Worm (Caenorhabditis elegans): ENCODE data around the gene nhr-232.
A peak's percentile ranks its signal among the peaks of the same experiment; 100 is the strongest.

nhr-232 gene

ce11 chrV:10222007-10222406 is 34.0 kb upstream of the nhr-232 start, which contains the start of gene C12D8.20:
Gene C12D8.20, plus strand, starts transcription at chrV:10222307.
- TF ChIP-seq egl-43 (GFP tag; IDR thresholded peaks at IDR 0.05), result no peak

DNA sequence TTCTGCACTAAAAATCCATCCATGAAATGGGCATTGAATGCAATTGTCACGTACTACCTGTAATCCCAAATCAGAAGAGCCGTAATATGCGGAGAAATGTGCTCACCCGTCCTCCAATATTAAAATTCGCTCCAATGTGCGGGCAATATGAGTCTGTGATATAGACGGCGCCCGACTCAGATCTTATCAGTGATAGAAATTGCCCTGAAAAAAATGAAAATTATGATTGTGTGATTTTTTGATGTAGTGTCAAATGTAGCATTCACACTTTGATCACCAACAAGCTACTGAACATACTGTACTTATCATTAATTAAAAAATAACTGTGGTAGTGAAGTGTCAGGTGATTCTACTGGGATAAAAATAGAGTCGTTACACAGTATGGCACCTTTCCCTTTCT is 31.4 kb upstream of the nhr-232 start:
- TF ChIP-seq hmg-1.1 (GFP tag; IDR thresholded peaks at IDR 0.05) (no peak), lir-3 (tag; optimal IDR thresholded peaks at IDR 0.05) (no peak), nhr-28 (tag; optimal IDR thresholded peaks at IDR 0.05) (peak; percentile 76), ceh-44 (GFP tag; IDR thresholded peaks at IDR 0.05) (no peak), zip-11 (GFP tag; IDR thresholded peaks at IDR 0.05) (no peak), saeg-2 (GFP tag; IDR thresholded peaks at IDR 0.05) (no peak), ceh-32 (tag; optimal IDR thresholded peaks at IDR 0.05; ENCODE audit: poor library complexity) (no peak), aha-1 (tag) (no peak), ama-1 (optimal IDR thresholded peaks at IDR 0.05) (no peak), fkh-10 (GFP tag; optimal IDR thresholded peaks at IDR 0.05) (no peak), ztf-11 (tag; optimal IDR thresholded peaks at IDR 0.05) (no peak), nhr-6 (tag; optimal IDR thresholded peaks at IDR 0.05) (no peak), daf-8 (GFP tag; IDR thresholded peaks at IDR 0.05) (no peak), pqm-1 (tag; optimal IDR thresholded peaks at IDR 0.05) (peak; percentile 73), dmd-9 (GFP tag; IDR thresholded peaks at IDR 0.05) (no peak), lin-13 (GFP tag; optimal IDR thresholded peaks at IDR 0.05) (no peak)

DNA sequence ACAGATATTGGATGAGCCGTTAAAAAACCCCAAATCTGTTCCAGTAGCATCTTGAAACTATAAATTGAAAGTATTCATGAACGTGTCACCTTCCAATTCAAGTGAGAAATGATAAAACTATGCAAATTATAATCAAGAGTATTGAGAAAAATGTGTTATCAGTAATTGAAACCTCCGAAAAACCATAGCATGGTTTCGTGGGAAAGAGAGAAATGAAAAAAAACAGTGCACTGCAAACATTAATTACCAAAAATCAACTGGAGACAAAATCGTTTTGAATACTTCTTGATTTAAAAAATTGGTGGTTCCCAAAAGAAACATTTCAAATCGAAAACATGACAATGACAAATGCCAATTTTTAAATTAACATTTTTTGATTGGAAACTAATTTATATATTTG is 30.4 kb upstream of the nhr-232 start, which contains the start of gene daf-36:
daf-36 (minus strand) TSS at position 101 of the 400 bp plus-strand sequence.
- TF ChIP-seq nhr-28 (tag; optimal IDR thresholded peaks at IDR 0.05), result peak; percentile 39
- TF ChIP-seq ceh-32 (tag; optimal IDR thresholded peaks at IDR 0.05; ENCODE audit: poor library complexity), result no peak

DNA sequence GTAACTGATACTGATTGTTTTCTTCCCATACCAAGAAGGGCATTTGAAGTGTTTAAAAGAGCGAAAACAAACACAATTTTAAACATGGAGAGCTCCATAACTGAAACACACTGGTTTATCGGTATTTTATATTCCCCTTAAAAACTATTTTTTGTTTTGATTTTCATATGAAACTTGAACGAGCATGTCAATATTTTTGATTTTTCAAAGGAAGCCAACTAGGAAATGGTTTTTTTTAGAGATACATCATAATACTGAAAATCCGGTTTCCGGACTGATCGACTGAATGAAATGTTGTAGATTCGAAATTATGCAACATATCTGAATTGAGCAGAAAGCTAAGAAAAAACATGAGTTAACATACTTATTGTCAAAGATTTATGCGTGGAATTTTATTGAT is 28.6 kb upstream of the nhr-232 start, which contains the start of gene ttr-19:
ttr-19 (minus strand) TSS at position 101 of the 400 bp plus-strand sequence.
- TF ChIP-seq nhr-11 (tag; optimal IDR thresholded peaks at IDR 0.05), result no peak

DNA sequence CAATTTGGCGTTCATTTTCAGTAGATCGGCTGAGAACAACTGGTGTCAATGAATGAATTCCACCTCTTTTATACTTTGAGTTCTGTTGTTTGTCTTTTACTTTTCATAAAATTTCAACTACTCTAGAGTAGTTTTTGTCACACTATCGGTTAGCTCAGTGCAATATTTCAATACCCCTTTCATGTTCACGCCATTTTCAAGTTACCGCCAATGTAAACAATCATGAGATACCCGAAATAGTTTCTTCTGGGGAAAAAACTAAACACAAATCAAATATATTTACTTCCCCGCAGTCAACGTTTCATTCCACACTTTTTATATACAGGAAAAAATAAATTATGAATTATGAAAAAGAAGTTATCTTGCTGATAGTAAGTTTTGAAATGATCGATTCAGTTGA is 27.6 kb upstream of the nhr-232 start, which contains the start of gene fipr-4:
fipr-4 (minus strand) TSS at position 101 of the 400 bp plus-strand sequence.
- no peak for TF ChIP-seq zip-11 (GFP tag; IDR thresholded peaks at IDR 0.05)
- TF ChIP-seq nhr-10 (tag; optimal IDR thresholded peaks at IDR 0.05), result no peak
- no peak for TF ChIP-seq hlh-11 (tag; optimal IDR thresholded peaks at IDR 0.05)
- no peak for TF ChIP-seq T26A8.4 (GFP tag; IDR thresholded peaks at IDR 0.05)
- TF ChIP-seq madf-5 (GFP tag; IDR thresholded peaks at IDR 0.05), result no peak
- no peak for TF ChIP-seq ceh-20 (GFP tag; IDR thresholded peaks at IDR 0.05)
- no peak for TF ChIP-seq T20F7.1 (GFP tag; optimal IDR thresholded peaks at IDR 0.05)
- TF ChIP-seq F10B5.3 (tag; optimal IDR thresholded peaks at IDR 0.05), result no peak
- no peak for TF ChIP-seq ces-1 (GFP tag; optimal IDR thresholded peaks at IDR 0.05)
- TF ChIP-seq spr-1 (tag; optimal IDR thresholded peaks at IDR 0.05), result no peak
- TF ChIP-seq zip-2 (tag; optimal IDR thresholded peaks at IDR 0.05), result no peak
- no peak for TF ChIP-seq lin-38 (GFP tag; IDR thresholded peaks at IDR 0.05)
- no peak for TF ChIP-seq nhr-11 (tag; optimal IDR thresholded peaks at IDR 0.05)
- TF ChIP-seq Y48G9A.11 (GFP tag; IDR thresholded peaks at IDR 0.05), result no peak
- no peak for TF ChIP-seq nhr-41 (GFP tag; IDR thresholded peaks at IDR 0.05)

DNA sequence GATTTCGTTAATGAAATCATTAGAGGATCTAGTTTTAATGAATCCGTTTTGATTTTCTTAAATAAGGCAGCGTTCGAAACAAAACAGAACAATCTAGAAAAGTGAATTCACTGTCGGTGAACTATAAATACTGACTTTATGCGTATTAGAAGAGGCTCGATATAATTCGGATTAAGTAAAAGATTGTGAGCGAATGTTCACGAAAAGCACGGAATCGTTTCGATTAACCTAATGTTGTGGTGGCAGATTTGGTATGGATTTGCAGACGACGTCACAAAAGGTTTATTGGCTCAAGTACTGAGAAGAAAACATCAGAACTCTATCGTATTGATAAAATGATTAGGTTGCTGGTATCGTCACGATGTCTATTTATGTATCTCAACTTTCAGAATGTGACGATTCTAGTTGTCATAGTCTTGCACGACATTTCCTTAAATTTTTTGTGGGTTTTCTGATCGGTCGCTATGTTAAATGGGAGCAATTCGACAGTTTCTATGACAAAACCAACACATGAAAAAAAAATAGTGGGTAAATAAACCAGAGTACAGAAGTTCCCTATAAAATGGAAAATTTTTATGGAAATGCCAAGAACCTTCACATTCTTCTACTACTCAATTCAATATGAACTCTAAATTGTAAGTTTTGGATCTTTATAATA is 26.6 kb upstream of the nhr-232 start, which contains the start of the genes pyt-1 and fipr-7:
pyt-1 (minus strand) TSS at position 101 of the 658 bp plus-strand sequence.
fipr-7 (plus strand) TSS at position 608 of the 658 bp plus-strand sequence.
- TF ChIP-seq daf-12 (tag; optimal IDR thresholded peaks at IDR 0.05) (no peak), ceh-20 (GFP tag; IDR thresholded peaks at IDR 0.05) (no peak), nhr-48 (tag; optimal IDR thresholded peaks at IDR 0.05) (no peak), zfp-2 (tag; optimal IDR thresholded peaks at IDR 0.05) (no peak)
